Fruit fly (Drosophila melanogaster): ENCODE results near the gene santa-maria.
A peak's percentile ranks its signal among the peaks of the same experiment; 100 is the strongest.

Gene santa-maria

dm6 chr2L:7401627-7402026, 49.4 kb downstream of the santa-maria start (continued):
- TF ChIP-seq CG12155 (GFP tag; optimal IDR thresholded peaks at IDR 0.05) = peak; percentile 49
- TF ChIP-seq gt (GFP tag; IDR thresholded peaks at IDR 0.05) = 0 out of 2 replicates have a peak, but pooled peaks have one; percentile 44
- TF ChIP-seq bab2 (GFP tag; optimal IDR thresholded peaks at IDR 0.05) = no peak
- TF ChIP-seq crp (GFP tag; optimal IDR thresholded peaks at IDR 0.05) = no peak
- TF ChIP-seq pita (GFP tag; optimal IDR thresholded peaks at IDR 0.05) = no peak
- TF ChIP-seq CG30431 (GFP tag; optimal IDR thresholded peaks at IDR 0.05) = no peak
- peak; percentile 77 for TF ChIP-seq PHDP (tag; optimal IDR thresholded peaks at IDR 0.05)
- TF ChIP-seq NFAT (GFP tag; IDR thresholded peaks at IDR 0.05) = peak; percentile 51
- TF ChIP-seq Hand (GFP tag; optimal IDR thresholded peaks at IDR 0.05) = peak; percentile 29
- TF ChIP-seq cad (GFP tag; optimal IDR thresholded peaks at IDR 0.05) = no peak
- TF ChIP-seq stc (GFP tag; IDR thresholded peaks at IDR 0.05) = peak; percentile 78
- peak; percentile 3 for TF ChIP-seq CG8089 (GFP tag; optimal IDR thresholded peaks at IDR 0.05)
- peak; percentile 60 for TF ChIP-seq CG1024 (GFP tag; IDR thresholded peaks at IDR 0.05)
- TF ChIP-seq ash1 (GFP tag; optimal IDR thresholded peaks at IDR 0.05) = no peak
- peak; percentile 2 for TF ChIP-seq CG10431 (GFP tag; optimal IDR thresholded peaks at IDR 0.05)
- no peak for TF ChIP-seq jing (GFP tag; optimal IDR thresholded peaks at IDR 0.05)
- no peak for TF ChIP-seq ab (GFP tag; optimal IDR thresholded peaks at IDR 0.05)
- peak; percentile 48 for TF ChIP-seq CG14710 (tag; optimal IDR thresholded peaks at IDR 0.05)
- TF ChIP-seq Side (GFP tag; optimal IDR thresholded peaks at IDR 0.05) = no peak
- no peak for TF ChIP-seq CG17186 (GFP tag; optimal IDR thresholded peaks at IDR 0.05)
- TF ChIP-seq Dip3 (GFP tag; optimal IDR thresholded peaks at IDR 0.05) = no peak
- peak; percentile 33 for TF ChIP-seq CG6272 (GFP tag; IDR thresholded peaks at IDR 0.05)
- no peak for TF ChIP-seq otp (GFP tag; IDR thresholded peaks at IDR 0.05)
- peak; percentile 30 for TF ChIP-seq CG5180 (GFP tag; optimal IDR thresholded peaks at IDR 0.05)
- TF ChIP-seq NK7.1 (GFP tag; optimal IDR thresholded peaks at IDR 0.05) = no peak
- no peak for TF ChIP-seq yki (optimal IDR thresholded peaks at IDR 0.05)
- no peak for TF ChIP-seq h (optimal IDR thresholded peaks at IDR 0.05)
- no peak for TF ChIP-seq CG12744 (GFP tag; optimal IDR thresholded peaks at IDR 0.05)
- no peak for TF ChIP-seq pfk (GFP tag; optimal IDR thresholded peaks at IDR 0.05)
- peak; percentile 68 for TF ChIP-seq Dek (tag; optimal IDR thresholded peaks at IDR 0.05)
- peak; percentile 64 for TF ChIP-seq CG14667 (GFP tag; IDR thresholded peaks at IDR 0.05)
- peak; percentile 23 to 62 for TF ChIP-seq Pdp1 (GFP tag; optimal IDR thresholded peaks at IDR 0.05)
- TF ChIP-seq CG16863 (GFP tag; optimal IDR thresholded peaks at IDR 0.05) = no peak
- no peak for TF ChIP-seq YL-1 (GFP tag; optimal IDR thresholded peaks at IDR 0.05)
- peak; percentile 92 for TF ChIP-seq CG9932 (GFP tag; IDR thresholded peaks at IDR 0.05)
- peak; percentile 71 for TF ChIP-seq CG12391 (tag; optimal IDR thresholded peaks at IDR 0.05)
- TF ChIP-seq Xrp1 (GFP tag; IDR thresholded peaks at IDR 0.05) = peak; percentile 79
- TF ChIP-seq CG10267 (tag; optimal IDR thresholded peaks at IDR 0.05) = peak; percentile 66
- TF ChIP-seq luna (GFP tag; optimal IDR thresholded peaks at IDR 0.05) = no peak
- TF ChIP-seq sob (GFP tag; IDR thresholded peaks at IDR 0.05) = peak; percentile 87
- TF ChIP-seq Xbp1 (GFP tag; optimal IDR thresholded peaks at IDR 0.05) = peak; percentile 41
- no peak for TF ChIP-seq GATAe (GFP tag; conservative IDR thresholded peaks at IDR 0.05)
- peak; percentile 75 for TF ChIP-seq Blimp-1 (GFP tag; optimal IDR thresholded peaks at IDR 0.05)
- no peak for TF ChIP-seq cato (GFP tag; optimal IDR thresholded peaks at IDR 0.05; ENCODE audit: borderline replicate concordance)
- TF ChIP-seq CG8944 (GFP tag; optimal IDR thresholded peaks at IDR 0.05) = peak; percentile 22
- TF ChIP-seq ranshi (GFP tag; IDR thresholded peaks at IDR 0.05) = peak; percentile 79
- peak; percentile 52 for TF ChIP-seq Spps (tag; optimal IDR thresholded peaks at IDR 0.05)
- TF ChIP-seq tll (GFP tag; optimal IDR thresholded peaks at IDR 0.05) = no peak
- TF ChIP-seq ci (GFP tag; IDR thresholded peaks at IDR 0.05) = peak; percentile 81
- peak; percentile 75 for TF ChIP-seq sisA (GFP tag; IDR thresholded peaks at IDR 0.05)
- TF ChIP-seq pzg (GFP tag; optimal IDR thresholded peaks at IDR 0.05) = no peak
- no peak for TF ChIP-seq repo (GFP tag; optimal IDR thresholded peaks at IDR 0.05)
